Fruit fly (Drosophila melanogaster) whole organism, embryonic: ENCODE results near the gene fz.
A peak's percentile ranks its signal among the peaks of the same experiment; 100 is the strongest.

Experiments
- Abd-B ChIP-seq: fragments of 200-800 bp; sonication (Bioruptor generic); optimal IDR thresholded peaks from 2 replicates; lab custom pipeline; 2018; ENCODE audit warnings: missing biosample characterization, mild to moderate bottlenecking, missing genetic modification characterization, moderate library complexity
- CG10979 ChIP-seq: fragments of 200-800 bp; sonication (Bioruptor generic); optimal IDR thresholded peaks from 2 replicates; lab custom pipeline; 2018; ENCODE audit warnings: missing biosample characterization, mild to moderate bottlenecking, missing genetic modification characterization, moderate library complexity
- CG11504 ChIP-seq: fragments of 200-800 bp; sonication (Bioruptor generic); optimal IDR thresholded peaks from 3 replicates; lab custom pipeline; 2019; ENCODE audit warnings: missing biosample characterization, mild to moderate bottlenecking, missing genetic modification characterization, moderate library complexity
- CG11696 ChIP-seq: fragments of 200-800 bp; sonication (Bioruptor generic); IDR thresholded peaks from 2 replicates; pipeline ENCODE4 v1.3.6; 2022; ENCODE audit warnings: missing biosample characterization, missing genetic modification characterization
- CG12391 ChIP-seq: fragments of 200-800 bp; sonication (Bioruptor generic); optimal IDR thresholded peaks from 3 replicates; lab custom pipeline; 2018; ENCODE audit warnings: missing biosample characterization, mild to moderate bottlenecking, missing genetic modification characterization, moderate library complexity
- CG18262 ChIP-seq: fragments of 200-800 bp; optimal IDR thresholded peaks from 3 replicates; lab custom pipeline; 2019; ENCODE audit warnings: missing biosample characterization, mild to moderate bottlenecking, missing genetic modification characterization, moderate library complexity
- CG2678 ChIP-seq: fragments of 200-800 bp; sonication (Bioruptor generic); optimal IDR thresholded peaks from 3 replicates; lab custom pipeline; 2019; ENCODE audit warnings: missing biosample characterization, mild to moderate bottlenecking, missing genetic modification characterization, moderate library complexity
- CG2712 ChIP-seq: fragments of 200-800 bp; optimal IDR thresholded peaks from 3 replicates; lab custom pipeline; 2019; ENCODE audit warnings: missing biosample characterization, mild to moderate bottlenecking, missing genetic modification characterization, moderate library complexity
- CG4424 ChIP-seq: fragments of 200-800 bp; sonication (Bioruptor generic); optimal IDR thresholded peaks from 3 replicates; lab custom pipeline; 2016; ENCODE audit warnings: missing biosample characterization, missing genetic modification characterization
- CG4820 ChIP-seq: fragments of 200-800 bp; sonication (Bioruptor generic); optimal IDR thresholded peaks from 3 replicates; lab custom pipeline; 2016; ENCODE audit warnings: missing biosample characterization, missing genetic modification characterization
- CG7556 ChIP-seq: fragments of 200-800 bp; sonication (Bioruptor generic); optimal IDR thresholded peaks from 2 replicates; lab custom pipeline; 2017; ENCODE audit warnings: missing biosample characterization, mild to moderate bottlenecking, missing genetic modification characterization
- CG7839 ChIP-seq: fragments of 200-800 bp; sonication (Bioruptor generic); optimal IDR thresholded peaks from 3 replicates; lab custom pipeline; 2018; ENCODE audit warnings: missing biosample characterization, mild to moderate bottlenecking, missing genetic modification characterization, moderate library complexity
- CG7987 ChIP-seq: fragments of 200-800 bp; sonication (Bioruptor generic); optimal IDR thresholded peaks from 2 replicates; lab custom pipeline; 2018; ENCODE audit warnings: missing biosample characterization, mild to moderate bottlenecking, missing genetic modification characterization, moderate library complexity
- CG8290 ChIP-seq, 3 experiments: fragments of 200-800 bp; sonication (Bioruptor generic); optimal IDR thresholded peaks; 2 replicates each; lab custom pipeline; 2016 to 2019; ENCODE audit warnings: missing biosample characterization in 3 of 3, missing genetic modification characterization in 3 of 3, mild to moderate bottlenecking in 2 of 3, moderate library complexity in 1 of 3
- CG8924 ChIP-seq: fragments of 200-800 bp; optimal IDR thresholded peaks from 3 replicates; lab custom pipeline; 2019; ENCODE audit warnings: missing biosample characterization, mild to moderate bottlenecking, missing genetic modification characterization, moderate library complexity
- CG9727 ChIP-seq: fragments of 200-800 bp; sonication (Bioruptor generic); optimal IDR thresholded peaks from 3 replicates; lab custom pipeline; 2017; ENCODE audit warnings: missing biosample characterization, mild to moderate bottlenecking, missing genetic modification characterization
- CkIIα-i1 ChIP-seq: fragments of 200-800 bp; sonication (Bioruptor generic); IDR thresholded peaks from 2 replicates; pipeline ENCODE4 v1.3.6; 2022; ENCODE audit warnings: missing biosample characterization, missing genetic modification characterization
- D19A ChIP-seq: fragments of 200-800 bp; optimal IDR thresholded peaks from 3 replicates; lab custom pipeline; 2019; ENCODE audit warnings: missing biosample characterization, mild to moderate bottlenecking, missing genetic modification characterization, moderate library complexity
- Drgx ChIP-seq: fragments of 200-800 bp; sonication (Bioruptor generic); IDR thresholded peaks from 2 replicates; pipeline ENCODE4 v1.3.6; 2022; ENCODE audit warnings: missing biosample characterization, missing genetic modification characterization
- Fer3 ChIP-seq: fragments of 200-800 bp; sonication (Bioruptor generic); optimal IDR thresholded peaks from 2 replicates; lab custom pipeline; 2018; ENCODE audit warnings: missing biosample characterization, mild to moderate bottlenecking, missing genetic modification characterization, moderate library complexity
- Nf-YB ChIP-seq: fragments of 200-800 bp; sonication (Bioruptor generic); optimal IDR thresholded peaks from 3 replicates; lab custom pipeline; 2019; ENCODE audit warnings: missing biosample characterization, mild to moderate bottlenecking, missing genetic modification characterization, moderate library complexity
- PHDP ChIP-seq: fragments of 200-800 bp; sonication (Bioruptor generic); optimal IDR thresholded peaks from 3 replicates; lab custom pipeline; 2018; ENCODE audit warnings: missing biosample characterization, mild to moderate bottlenecking, missing genetic modification characterization, moderate library complexity
- Ptx1 ChIP-seq: fragments of 200-800 bp; sonication (Bioruptor generic); IDR thresholded peaks from 2 replicates; pipeline ENCODE4 v1.3.6; 2022; ENCODE audit warnings: missing biosample characterization, missing genetic modification characterization
- Sox102F ChIP-seq: fragments of 200-800 bp; sonication (Bioruptor generic); optimal IDR thresholded peaks from 2 replicates; lab custom pipeline; 2018; ENCODE audit warnings: missing biosample characterization, mild to moderate bottlenecking, missing genetic modification characterization, moderate library complexity
- Ssrp ChIP-seq: fragments of 200-800 bp; sonication (Bioruptor generic); optimal IDR thresholded peaks from 2 replicates; lab custom pipeline; 2018; ENCODE audit warnings: missing biosample characterization, mild to moderate bottlenecking, missing genetic modification characterization, moderate library complexity
- Xrp1 ChIP-seq: fragments of 200-800 bp; sonication (Bioruptor generic); IDR thresholded peaks from 2 replicates; pipeline ENCODE4 v1.3.6; 2022; ENCODE audit warnings: missing biosample characterization, missing genetic modification characterization
- bsh ChIP-seq, 2 experiments: fragments of 200-800 bp; sonication (Bioruptor generic); optimal IDR thresholded peaks; 2 replicates each; lab custom pipeline; 2017 to 2018; ENCODE audit warnings: mild to moderate bottlenecking in 2 of 2, missing biosample characterization in 2 of 2, missing genetic modification characterization in 2 of 2, moderate library complexity in 1 of 2
- cwo ChIP-seq: fragments of 200-800 bp; sonication (Bioruptor generic); optimal IDR thresholded peaks from 3 replicates; lab custom pipeline; 2017; ENCODE audit warnings: missing biosample characterization, missing genetic modification characterization, mild to moderate bottlenecking, moderate library complexity, missing genetic modification reagents
- dmrt11E ChIP-seq: fragments of 200-800 bp; sonication (Bioruptor generic); optimal IDR thresholded peaks from 3 replicates; lab custom pipeline; 2018; ENCODE audit warnings: missing biosample characterization, mild to moderate bottlenecking, missing genetic modification characterization, moderate library complexity
- dmrt99B ChIP-seq: fragments of 200-800 bp; sonication (Bioruptor generic); optimal IDR thresholded peaks from 2 replicates; lab custom pipeline; 2018; ENCODE audit warnings: missing biosample characterization, mild to moderate bottlenecking, missing genetic modification characterization, moderate library complexity
- dysf ChIP-seq: fragments of 200-800 bp; sonication (Bioruptor generic); IDR thresholded peaks from 3 replicates; pipeline ENCODE4 v1.3.6; 2022; ENCODE audit warnings: missing biosample characterization, missing genetic modification characterization
- fd96Cb ChIP-seq: fragments of 200-800 bp; sonication (Bioruptor generic); optimal IDR thresholded peaks from 2 replicates; lab custom pipeline; 2018; ENCODE audit warnings: missing biosample characterization, mild to moderate bottlenecking, missing genetic modification characterization, moderate library complexity
- grau ChIP-seq: fragments of 200-800 bp; optimal IDR thresholded peaks from 3 replicates; lab custom pipeline; 2019; ENCODE audit warnings: missing biosample characterization, mild to moderate bottlenecking, missing genetic modification characterization, moderate library complexity
- inv ChIP-seq: fragments of 200-800 bp; sonication (Bioruptor generic); IDR thresholded peaks from 2 replicates; pipeline ENCODE4 v1.3.6; 2022; ENCODE audit warnings: missing biosample characterization, missing genetic modification characterization; ENCODE audit not compliant: partially characterized antibody
- lilli ChIP-seq: fragments of 200-800 bp; sonication (Bioruptor generic); optimal IDR thresholded peaks from 3 replicates; lab custom pipeline; 2016; ENCODE audit warnings: missing biosample characterization, missing genetic modification characterization
- luna ChIP-seq: fragments of 200-800 bp; sonication (Bioruptor generic); optimal IDR thresholded peaks from 2 replicates; lab custom pipeline; 2016; ENCODE audit warnings: missing biosample characterization, missing genetic modification characterization
- nom ChIP-seq: fragments of 200-800 bp; sonication (Bioruptor generic); optimal IDR thresholded peaks from 2 replicates; lab custom pipeline; 2017; ENCODE audit warnings: missing biosample characterization, missing genetic modification characterization, mild to moderate bottlenecking, moderate library complexity, missing genetic modification reagents
- org-1 ChIP-seq: fragments of 200-800 bp; sonication (Bioruptor generic); optimal IDR thresholded peaks from 2 replicates; lab custom pipeline; 2017; ENCODE audit warnings: missing biosample characterization, missing genetic modification characterization
- phol ChIP-seq: fragments of 200-800 bp; sonication (Bioruptor generic); optimal IDR thresholded peaks from 3 replicates; lab custom pipeline; 2018; ENCODE audit warnings: missing biosample characterization, mild to moderate bottlenecking, missing genetic modification characterization, moderate library complexity
- row ChIP-seq: fragments of 200-800 bp; sonication (Bioruptor generic); IDR thresholded peaks from 3 replicates; pipeline ENCODE4 v1.3.6; 2022; ENCODE audit warnings: missing biosample characterization, missing genetic modification characterization
- sens ChIP-seq: fragments of 200-800 bp; sonication (Bioruptor generic); peaks from one replicate; lab custom pipeline; 2016; ENCODE audit warnings: missing biosample characterization, missing genetic modification characterization
- so ChIP-seq: fragments of 200-800 bp; sonication (Bioruptor generic); IDR thresholded peaks from 3 replicates; pipeline ENCODE4 v1.3.6; 2022; ENCODE audit warnings: missing biosample characterization, missing genetic modification characterization
- tap ChIP-seq: fragments of 200-800 bp; optimal IDR thresholded peaks from 3 replicates; lab custom pipeline; 2019; ENCODE audit warnings: missing biosample characterization, mild to moderate bottlenecking, missing genetic modification characterization, moderate library complexity
- tna ChIP-seq: fragments of 200-800 bp; sonication (Bioruptor generic); IDR thresholded peaks from 2 replicates; pipeline ENCODE4 v1.3.6; 2022; ENCODE audit warnings: missing biosample characterization, missing genetic modification characterization; ENCODE audit not compliant: partially characterized antibody
- trem ChIP-seq: fragments of 200-800 bp; optimal IDR thresholded peaks from 3 replicates; lab custom pipeline; 2019; ENCODE audit warnings: missing biosample characterization, mild to moderate bottlenecking, missing genetic modification characterization, moderate library complexity
- unpg ChIP-seq: fragments of 200-800 bp; sonication (Bioruptor generic); optimal IDR thresholded peaks from 3 replicates; lab custom pipeline; 2018; ENCODE audit warnings: missing biosample characterization, mild to moderate bottlenecking, missing genetic modification characterization, moderate library complexity
- wdn ChIP-seq: fragments of 200-800 bp; sonication (Bioruptor generic); IDR thresholded peaks from 2 replicates; pipeline ENCODE4 v1.3.6; 2022; ENCODE audit warnings: missing biosample characterization, missing genetic modification characterization

The fz gene

dm6 chr3L:14350814-14351213 is 76.7 kb downstream of the fz start:
- TF ChIP-seq nom (GFP tag; lab: Kevin White, UChicago) (peak; percentile 20), tna (no peak), row (GFP tag; lab: Robert Waterston, UW) (0 out of 3 replicates have a peak, but pooled peaks have one; percentile 5), CG8290 (GFP tag; optimal IDR thresholded peaks at IDR 0.05; lab: Kevin White, UChicago) (no peak), CG8290 (tag; optimal IDR thresholded peaks at IDR 0.05; lab: Kevin White, UChicago) (no peak), inv (GFP tag; lab: Robert Waterston, UW) (no peak), CG7987 (GFP tag; lab: Kevin White, UChicago) (no peak)

- TF ChIP-seq fd96Cb (tag; lab: Kevin White, UChicago) (peak; percentile 24), D19A (tag; lab: Kevin White, UChicago) (peak; percentile 7), grau (tag; lab: Kevin White, UChicago) (peak; percentile 20), CG11696 (GFP tag; lab: Robert Waterston, UW) (peak; percentile 54; the same call in 1 of the 2 replicates), row (GFP tag; lab: Robert Waterston, UW) (peak; percentile 47; the same call in 2 of the 3 replicates), Nf-YB (no peak), cwo (GFP tag; lab: Kevin White, UChicago) (peak; percentile 11), Abd-B (GFP tag; lab: Kevin White, UChicago) (no peak), PHDP (peak; percentile 21), wdn (no peak), luna (GFP tag; lab: Kevin White, UChicago) (no peak), CG4820 (GFP tag; lab: Kevin White, UChicago) (no peak), tap (tag; lab: Kevin White, UChicago) (peak; percentile 29), dmrt11E (tag; lab: Kevin White, UChicago) (peak; percentile 19), Drgx (0 out of 2 replicates have a peak, but pooled peaks have one; percentile 36), sens (peak; percentile 39), Xrp1 (GFP tag; lab: Robert Waterston, UW) (peak; percentile 54; the same call in 1 of the 2 replicates), CG7556 (GFP tag; lab: Kevin White, UChicago) (peak; percentile 1), so (GFP tag; lab: Robert Waterston, UW) (0 out of 3 replicates have a peak, but pooled peaks have one; percentile 26), unpg (GFP tag; lab: Kevin White, UChicago) (peak; percentile 21), trem (tag; lab: Kevin White, UChicago) (peak; percentile 32), Fer3 (tag; lab: Kevin White, UChicago) (peak; percentile 6), CG8924 (peak; percentile 22), CG4424 (GFP tag; lab: Kevin White, UChicago) (peak; percentile 15), Ptx1 (0 out of 2 replicates have a peak, but pooled peaks have one; percentile 14), CG10979 (peak; percentile 54), CG18262 (peak; percentile 52), org-1 (GFP tag; lab: Kevin White, UChicago) (no peak), phol (tag; lab: Kevin White, UChicago) (peak; percentile 48), CG2712 (peak; percentile 54), lilli (GFP tag; lab: Kevin White, UChicago) (no peak), bsh (GFP tag; optimal IDR thresholded peaks at IDR 0.05; lab: Kevin White, UChicago) (peak in 1 of 2 experiments; percentile 10), Sox102F (GFP tag; lab: Kevin White, UChicago) (peak; percentile 25), CG11504 (peak; percentile 58), CG2678 (tag; lab: Kevin White, UChicago) (peak; percentile 51), CG9727 (GFP tag; lab: Kevin White, UChicago) (peak; percentile 2), CkIIα-i1 (GFP tag; lab: Robert Waterston, UW) (no peak), CG7839 (tag; lab: Kevin White, UChicago) (peak; percentile 38), CG12391 (tag; lab: Kevin White, UChicago) (peak; percentile 19), dmrt99B (tag; lab: Kevin White, UChicago) (peak; percentile 48), dysf (GFP tag; lab: Robert Waterston, UW) (peak; percentile 36; the same call in 1 of the 3 replicates), Ssrp (no peak)
Observed at dm6 chr3L:14353161-14353560, 79.0 kb downstream of the fz start.
